Worm (Caenorhabditis elegans) whole organism, L4 larva: ENCODE results near the gene exos-2.

Experiments used
- T20F7.1 ChIP-seq: fragments of 200-800 bp; sonication (Bioruptor generic); optimal IDR thresholded peaks from 2 replicates; lab custom pipeline; 2018; ENCODE audit warnings: mild to moderate bottlenecking, missing genetic modification characterization, missing compliant biosample characterization
- ZK337.2 ChIP-seq: fragments of 200-800 bp; sonication (Bioruptor generic); IDR thresholded peaks from 2 replicates; pipeline ENCODE4 v1.3.6; 2022; ENCODE audit warnings: missing genetic modification reagents, missing genetic modification characterization, missing compliant biosample characterization
- aha-1 ChIP-seq: fragments of 150-350 bp; peaks from one replicate; lab custom pipeline; 2014; ENCODE audit warnings: missing biosample characterization, missing genetic modification characterization
- ceh-82 ChIP-seq: sonication (generic microtip); optimal IDR thresholded peaks from 2 replicates; lab custom pipeline; 2017; ENCODE audit warnings: missing biosample characterization, missing genetic modification characterization
- ces-1 ChIP-seq: fragments of 150-350 bp; sonication (generic microtip); optimal IDR thresholded peaks from 4 replicates; lab custom pipeline; 2014; ENCODE audit warnings: missing biosample characterization, missing genetic modification reagents, missing genetic modification characterization
- daf-12 ChIP-seq: fragments of 150-350 bp; optimal IDR thresholded peaks from 2 replicates; lab custom pipeline; 2014; ENCODE audit warnings: missing biosample characterization, missing genetic modification reagents, missing genetic modification characterization
- dmd-6 ChIP-seq: fragments of 200-800 bp; sonication (Bioruptor generic); IDR thresholded peaks from 2 replicates; pipeline ENCODE4 v1.3.6; 2022; ENCODE audit warnings: missing genetic modification reagents, missing genetic modification characterization, missing compliant biosample characterization
- dve-1 ChIP-seq: sonication (generic microtip); optimal IDR thresholded peaks from 2 replicates; lab custom pipeline; 2017; ENCODE audit warnings: antibody characterized with exemption, mild to moderate bottlenecking, missing genetic modification characterization, missing compliant biosample characterization; ENCODE audit not compliant: insufficient read depth
- jun-1 ChIP-seq: fragments of 150-350 bp; optimal IDR thresholded peaks from 2 replicates; lab custom pipeline; 2014; ENCODE audit warnings: missing biosample characterization, missing genetic modification reagents, missing genetic modification characterization
- mep-1 ChIP-seq: fragments of 150-350 bp; sonication (generic microtip); optimal IDR thresholded peaks from 3 replicates; lab custom pipeline; 2014; ENCODE audit warnings: missing biosample characterization, missing genetic modification characterization
- nhr-11 ChIP-seq: fragments of 150-350 bp; optimal IDR thresholded peaks from 2 replicates; lab custom pipeline; 2014; ENCODE audit warnings: missing biosample characterization, missing genetic modification characterization
- nhr-237 ChIP-seq: sonication (generic microtip); optimal IDR thresholded peaks from 2 replicates; lab custom pipeline; 2017; ENCODE audit warnings: missing biosample characterization, missing genetic modification characterization
- nhr-77 ChIP-seq: fragments of 150-350 bp; optimal IDR thresholded peaks from 2 replicates; lab custom pipeline; 2014; ENCODE audit warnings: missing biosample characterization, missing genetic modification characterization
- tag-97 ChIP-seq: fragments of 200-800 bp; sonication (Bioruptor generic); IDR thresholded peaks from 2 replicates; pipeline ENCODE4 v1.3.6; 2022; ENCODE audit warnings: missing genetic modification characterization, missing compliant biosample characterization

- no peak for TF ChIP-seq ceh-82 (tag; lab: Kevin White, UChicago)
- TF ChIP-seq ces-1 (GFP tag; lab: Kevin White, UChicago) = no peak
- TF ChIP-seq dmd-6 (GFP tag; lab: Robert Waterston, UW) = no peak
- no peak for TF ChIP-seq nhr-11 (tag; lab: Kevin White, UChicago)
- no peak for TF ChIP-seq daf-12 (tag; lab: Kevin White, UChicago)
- TF ChIP-seq mep-1 (tag; lab: Kevin White, UChicago) = no peak
- no peak for TF ChIP-seq dve-1 (tag; lab: Kevin White, UChicago)
- TF ChIP-seq jun-1 (tag; lab: Kevin White, UChicago) = no peak
- TF ChIP-seq T20F7.1 (GFP tag; lab: Kevin White, UChicago) = no peak
- no peak for TF ChIP-seq aha-1
- no peak for TF ChIP-seq nhr-237 (tag; lab: Kevin White, UChicago)
- TF ChIP-seq tag-97 = no peak
- TF ChIP-seq nhr-77 (tag; lab: Kevin White, UChicago) = no peak
- no peak for TF ChIP-seq ZK337.2 (GFP tag; lab: Robert Waterston, UW)
Measured at ce11 chrIV:6421183-6421635, 5.9 kb downstream of the exos-2 start, which contains the start of gene puf-11.
